Worm (Caenorhabditis elegans) whole organism, L3 larva: Measurements from ENCODE around the gene F44B9.5.

ENCODE experiments used
- ZK546.5 ChIP-seq: sonication (generic microtip); optimal IDR thresholded peaks from 2 replicates; lab custom pipeline; 2017; ENCODE audit warnings: missing biosample characterization, missing genetic modification characterization
- ama-1 ChIP-seq: fragments of 150-350 bp; optimal IDR thresholded peaks from 2 replicates; lab custom pipeline; 2018
- egl-27 ChIP-seq: sonication (generic microtip); optimal IDR thresholded peaks from 4 replicates; lab custom pipeline; 2017; ENCODE audit warnings: missing biosample characterization, missing genetic modification reagents, missing genetic modification characterization
- lin-39 ChIP-seq: fragments of 150-350 bp; optimal IDR thresholded peaks from 2 replicates; lab custom pipeline; 2018; ENCODE audit warnings: missing biosample characterization, missing genetic modification reagents, missing genetic modification characterization
- nhr-12 ChIP-seq: fragments of 150-350 bp; optimal IDR thresholded peaks from 2 replicates; lab custom pipeline; 2014; ENCODE audit warnings: missing biosample characterization, missing genetic modification characterization
- nhr-23 ChIP-seq: fragments of 150-350 bp; optimal IDR thresholded peaks from 2 replicates; lab custom pipeline; 2014; ENCODE audit warnings: missing biosample characterization, missing genetic modification reagents, missing genetic modification characterization
- nhr-237 ChIP-seq: fragments of 150-350 bp; optimal IDR thresholded peaks from 2 replicates; lab custom pipeline; 2014; ENCODE audit warnings: missing biosample characterization, missing genetic modification characterization
- nhr-25 ChIP-seq: sonication (generic microtip); optimal IDR thresholded peaks from 2 replicates; lab custom pipeline; 2017; ENCODE audit warnings: missing biosample characterization, missing genetic modification characterization
- nhr-77 ChIP-seq: fragments of 150-350 bp; optimal IDR thresholded peaks from 2 replicates; lab custom pipeline; 2014; ENCODE audit warnings: missing biosample characterization, missing genetic modification characterization
- sea-2 ChIP-seq: fragments of 150-350 bp; sonication (generic microtip); optimal IDR thresholded peaks from 4 replicates; lab custom pipeline; 2014; ENCODE audit warnings: missing biosample characterization, missing genetic modification reagents, missing genetic modification characterization
- tbx-2 ChIP-seq: sonication (generic microtip); optimal IDR thresholded peaks from 2 replicates; lab custom pipeline; 2016; ENCODE audit warnings: mild to moderate bottlenecking, missing genetic modification characterization, missing compliant biosample characterization
- ztf-11 ChIP-seq: fragments of 150-350 bp; optimal IDR thresholded peaks from 2 replicates; lab custom pipeline; 2014; ENCODE audit warnings: missing biosample characterization, missing genetic modification characterization

- TF ChIP-seq tbx-2 (tag; lab: Kevin White, UChicago) (no peak), ztf-11 (tag; lab: Kevin White, UChicago) (no peak), nhr-25 (no peak), nhr-77 (no peak), ama-1 (lab: Kevin White, UChicago) (no peak), nhr-12 (tag; lab: Kevin White, UChicago) (no peak), lin-39 (tag; lab: Kevin White, UChicago) (no peak), sea-2 (no peak), nhr-23 (no peak), egl-27 (tag; lab: Kevin White, UChicago) (no peak), nhr-237 (no peak), ZK546.5 (tag; lab: Kevin White, UChicago) (no peak)
Observed at ce11 chrIII:7969121-7969520, 47.2 kb downstream of the F44B9.5 start, which contains the start of the genes F54H12.8 and F54H12.7.
